Worm (Caenorhabditis elegans): ENCODE results near the gene Y39B6A.25.

Gene Y39B6A.25

ce11 chrV:19047442-19047841 is 21.2 kb downstream of the Y39B6A.25 start:
- 0 out of 2 replicates have a peak, but pooled peaks have one; percentile 11 for TF ChIP-seq mcd-1 (GFP tag; IDR thresholded peaks at IDR 0.05)
- no peak for TF ChIP-seq K12H6.12 (tag; optimal IDR thresholded peaks at IDR 0.05)
- TF ChIP-seq zfh-2 (GFP tag; conservative IDR thresholded peaks at IDR 0.05) = peak; percentile 73

- TF ChIP-seq ztf-26 (tag; optimal IDR thresholded peaks at IDR 0.05) (no peak), pbrm-1 (GFP tag; IDR thresholded peaks at IDR 0.05) (peak; percentile 39; the same call in 1 of the 2 replicates), lsl-1 (GFP tag; optimal IDR thresholded peaks at IDR 0.05) (no peak), B0336.3 (GFP tag; IDR thresholded peaks at IDR 0.05) (peak; percentile 56; the same call in 1 of the 2 replicates), rpc-1 (optimal IDR thresholded peaks at IDR 0.05) (no peak), rpc-1 (tag; optimal IDR thresholded peaks at IDR 0.05) (no peak), aptf-3 (GFP tag; IDR thresholded peaks at IDR 0.05) (no peak), nfyb-1 (GFP tag; IDR thresholded peaks at IDR 0.05) (no peak), F57C9.4 (tag; optimal IDR thresholded peaks at IDR 0.05) (no peak), egl-44 (GFP tag; IDR thresholded peaks at IDR 0.05) (0 out of 2 replicates have a peak, but pooled peaks have one; percentile 9), Y53G8AR.9 (GFP tag; conservative IDR thresholded peaks at IDR 0.05) (0 out of 2 replicates have a peak, but pooled peaks have one; percentile 52), B0035.1 (tag; optimal IDR thresholded peaks at IDR 0.05) (no peak), nhr-80 (tag; optimal IDR thresholded peaks at IDR 0.05) (peak; percentile 59), hsf-1 (GFP tag; IDR thresholded peaks at IDR 0.05) (no peak), C17E4.6 (GFP tag; IDR thresholded peaks at IDR 0.05) (no peak), B0261.1 (tag; optimal IDR thresholded peaks at IDR 0.05) (no peak), attf-6 (GFP tag; IDR thresholded peaks at IDR 0.05) (no peak), mxl-1 (tag; optimal IDR thresholded peaks at IDR 0.05) (no peak), dpff-1 (tag; optimal IDR thresholded peaks at IDR 0.05) (no peak), bed-1 (GFP tag; IDR thresholded peaks at IDR 0.05) (no peak), ama-1 (optimal IDR thresholded peaks at IDR 0.05) (no peak), ama-1 (GFP tag; optimal IDR thresholded peaks at IDR 0.05) (no peak), cebp-1 (GFP tag; IDR thresholded peaks at IDR 0.05) (no peak), cebp-1 (tag; optimal IDR thresholded peaks at IDR 0.05) (peak; percentile 32), zfh-2 (GFP tag; conservative IDR thresholded peaks at IDR 0.05) (peak; percentile 70; the same call in 1 of the 2 replicates), madf-10 (tag; optimal IDR thresholded peaks at IDR 0.05) (peak; percentile 24), F23B12.7 (tag; optimal IDR thresholded peaks at IDR 0.05; ENCODE audit: insufficient read depth) (peak; percentile 27), efl-1 (GFP tag; optimal IDR thresholded peaks at IDR 0.05) (no peak), Y95B8A.8 (GFP tag; IDR thresholded peaks at IDR 0.05) (0 out of 2 replicates have a peak, but pooled peaks have one; percentile 50), Y79H2A.3 (GFP tag; conservative IDR thresholded peaks at IDR 0.05) (0 out of 2 replicates have a peak, but pooled peaks have one; percentile 48), Y56A3A.18 (GFP tag; IDR thresholded peaks at IDR 0.05) (peak; percentile 37; the same call in 1 of the 2 replicates), mcd-1 (GFP tag; IDR thresholded peaks at IDR 0.05) (no peak), ztf-28 (GFP tag; IDR thresholded peaks at IDR 0.05) (no peak), B0019.2 (GFP tag; conservative IDR thresholded peaks at IDR 0.05) (no peak)
These were observed 23.2 kb downstream of the Y39B6A.25 start for ce11 chrV:19049140-19050092.

ce11 chrV:19050438-19050837 is 24.2 kb downstream of the Y39B6A.25 start, which contains the start of gene asp-1:
TSS of gene asp-1 (minus strand) at chrV:19050752.
- no peak for TF ChIP-seq madf-10 (tag; optimal IDR thresholded peaks at IDR 0.05)
- TF ChIP-seq athp-1 (tag; optimal IDR thresholded peaks at IDR 0.05) = peak; percentile 10
- no peak for TF ChIP-seq F49E8.2 (tag; optimal IDR thresholded peaks at IDR 0.05; ENCODE audit: insufficient read depth)
- TF ChIP-seq F39B2.1 (GFP tag; IDR thresholded peaks at IDR 0.05) = no peak
- TF ChIP-seq nhr-90 (tag; optimal IDR thresholded peaks at IDR 0.05) = peak; percentile 24
- TF ChIP-seq lir-1 (GFP tag; conservative IDR thresholded peaks at IDR 0.05) = no peak
- peak; percentile 32; the same call in 1 of the 2 replicates for TF ChIP-seq B0336.3 (GFP tag; IDR thresholded peaks at IDR 0.05)
- TF ChIP-seq tbp1 (GFP tag; optimal IDR thresholded peaks at IDR 0.05) = no peak
- TF ChIP-seq cebp-2 (GFP tag; IDR thresholded peaks at IDR 0.05) = 0 out of 2 replicates have a peak, but pooled peaks have one; percentile 8
- no peak; the same call in 1 of the 2 replicates for TF ChIP-seq Y56A3A.18 (GFP tag; IDR thresholded peaks at IDR 0.05)
- no peak for TF ChIP-seq nhr-27 (tag; optimal IDR thresholded peaks at IDR 0.05)
- TF ChIP-seq dpl-1 (GFP tag; optimal IDR thresholded peaks at IDR 0.05) = no peak
- no peak for TF ChIP-seq let-526 (GFP tag; IDR thresholded peaks at IDR 0.05)
- no peak for TF ChIP-seq nhr-179 (tag; optimal IDR thresholded peaks at IDR 0.05)
- TF ChIP-seq unc-130 (GFP tag; optimal IDR thresholded peaks at IDR 0.05) = no peak

Measured in whole organism, young adult.